Fruit fly (Drosophila melanogaster): ENCODE measurements around the gene CG42354.

DNA sequence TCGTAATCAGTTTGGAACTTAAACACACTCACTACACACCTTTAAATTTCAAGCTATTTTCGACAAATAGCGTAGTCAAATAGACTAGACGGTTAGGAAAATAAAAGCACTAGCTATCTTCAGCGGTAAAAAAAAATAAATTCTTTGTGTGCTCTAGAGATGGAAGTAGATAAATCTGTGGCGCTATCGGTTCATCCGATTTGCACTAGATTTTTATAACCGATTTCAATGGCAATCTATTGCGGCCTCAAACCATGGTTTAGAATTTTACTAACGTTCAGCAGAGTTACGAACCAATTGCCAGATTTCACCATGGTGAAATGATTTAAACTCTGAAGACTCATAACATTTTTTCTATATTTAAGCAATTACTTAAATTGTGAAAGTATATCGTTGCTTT, 8.3 kb downstream of the CG42354 start:
- TF ChIP-seq h (optimal IDR thresholded peaks at IDR 0.05) (no peak), psq (optimal IDR thresholded peaks at IDR 0.05) (no peak)

Data from Kc167 (cell line).